Worm (Caenorhabditis elegans): Measurements from ENCODE around the gene ubc-24.

ubc-24 gene

DNA sequence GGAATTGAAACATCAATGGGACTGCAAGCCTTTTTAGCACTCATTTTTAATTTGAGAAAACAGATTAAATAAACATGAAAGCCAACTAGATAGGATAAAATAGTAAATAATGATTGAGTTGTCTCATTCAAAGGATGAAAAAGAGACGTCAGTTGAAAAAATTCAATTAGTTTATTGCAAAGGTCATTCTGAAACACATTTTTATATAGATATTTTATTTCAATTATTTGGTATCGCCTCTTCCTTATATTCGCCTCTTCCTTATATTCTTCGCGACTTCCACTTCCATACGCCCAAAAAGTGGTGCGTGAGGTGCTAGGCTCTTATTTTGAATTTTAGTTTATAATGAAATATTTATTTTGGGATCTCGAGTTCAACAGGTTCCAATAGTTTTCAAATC lies 29.6 kb downstream of the ubc-24 start, which contains the start of gene acp-4:
Gene acp-4, minus strand, starts transcription at position 101 of the 400 bp plus-strand sequence.
- TF ChIP-seq sem-4 (tag; optimal IDR thresholded peaks at IDR 0.05) (no peak), ztf-1 (GFP tag; conservative IDR thresholded peaks at IDR 0.05) (no peak), zag-1 (tag; optimal IDR thresholded peaks at IDR 0.05) (no peak), egl-27 (tag; optimal IDR thresholded peaks at IDR 0.05) (no peak), ztf-11 (tag; optimal IDR thresholded peaks at IDR 0.05) (no peak), unc-39 (tag; optimal IDR thresholded peaks at IDR 0.05) (no peak)

DNA sequence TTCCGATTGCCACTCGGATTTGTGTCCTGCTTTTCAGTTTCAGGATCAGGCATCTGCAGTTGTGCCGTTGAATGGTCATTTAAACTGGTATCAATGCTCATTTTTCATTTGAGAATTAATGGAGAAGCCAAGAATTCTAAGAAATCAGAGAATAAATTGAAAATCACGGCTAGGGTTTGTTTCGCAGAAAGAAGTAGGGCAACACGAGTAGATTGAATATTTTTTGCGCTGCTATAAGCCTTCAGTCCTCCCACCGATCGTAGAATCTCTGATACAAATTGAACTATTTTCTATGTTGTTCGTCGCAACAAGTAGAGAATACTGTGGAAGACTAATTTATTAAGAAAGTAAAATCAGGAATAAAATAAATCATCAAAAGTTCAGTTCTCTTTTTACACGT lies 31.6 kb downstream of the ubc-24 start, which contains the start of gene acp-3:
Gene acp-3, minus strand, starts transcription at position 101 of the 400 bp plus-strand sequence.
- no peak for TF ChIP-seq nhr-23 (tag; optimal IDR thresholded peaks at IDR 0.05)

DNA sequence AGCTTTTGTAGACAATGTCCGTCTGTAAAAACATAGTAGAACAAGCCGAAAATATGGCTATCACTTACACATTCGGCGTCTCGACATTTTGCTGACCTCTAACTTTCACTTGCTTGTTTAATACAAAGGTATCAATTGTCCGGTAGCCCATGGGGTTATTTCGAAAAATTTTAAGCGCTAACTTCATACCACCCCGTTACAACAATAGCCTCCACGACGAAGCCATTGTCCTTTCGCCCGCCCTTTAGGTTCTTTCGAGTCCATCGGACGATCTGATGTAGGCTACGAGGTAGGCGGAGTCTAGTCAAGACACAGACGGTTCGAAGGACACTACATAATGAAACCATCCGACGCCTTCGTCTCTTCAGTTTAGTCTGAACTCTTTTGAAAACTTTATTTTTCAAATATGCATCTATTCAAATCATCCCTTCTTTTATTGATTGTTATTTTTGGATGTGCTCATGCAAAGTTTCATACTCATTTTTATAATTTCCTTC lies 33.4 kb downstream of the ubc-24 start, which contains the start of gene lips-10:
Gene lips-10, plus strand, starts transcription at position 378 of the 497 bp plus-strand sequence.
- TF ChIP-seq ama-1 (optimal IDR thresholded peaks at IDR 0.05) (no peak), nhr-25 (tag; optimal IDR thresholded peaks at IDR 0.05) (peak; percentile 46), ztf-1 (GFP tag; conservative IDR thresholded peaks at IDR 0.05) (no peak), blmp-1 (tag; optimal IDR thresholded peaks at IDR 0.05; ENCODE audit: insufficient read depth) (peak; percentile 82), nhr-23 (tag; optimal IDR thresholded peaks at IDR 0.05) (no peak)

DNA sequence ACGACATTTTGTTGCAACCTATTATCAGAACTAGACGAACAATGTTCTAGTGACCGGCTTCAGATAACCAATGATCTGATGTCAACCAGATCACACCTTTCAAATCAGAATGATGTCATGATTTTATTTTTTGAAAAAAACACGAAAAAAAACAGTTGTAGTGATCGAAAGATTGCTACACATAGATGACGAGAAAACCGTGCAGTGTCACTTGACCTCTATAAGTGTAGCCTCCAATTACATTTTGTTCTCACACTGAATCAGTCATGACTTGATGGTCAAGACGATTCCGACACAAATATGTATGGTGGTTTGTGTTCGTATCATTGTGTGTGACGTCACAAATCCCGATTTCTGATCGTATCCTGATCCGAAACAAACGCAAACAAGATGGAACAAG lies 34.7 kb downstream of the ubc-24 start:
- TF ChIP-seq nhr-11 (tag; optimal IDR thresholded peaks at IDR 0.05) (no peak), aly-2 (tag; optimal IDR thresholded peaks at IDR 0.05) (no peak), elt-1 (tag; optimal IDR thresholded peaks at IDR 0.05) (no peak), crh-2 (tag; optimal IDR thresholded peaks at IDR 0.05) (peak; percentile 7), zag-1 (tag; optimal IDR thresholded peaks at IDR 0.05) (no peak), sma-9 (GFP tag; optimal IDR thresholded peaks at IDR 0.05) (peak; percentile 17), sma-9 (tag; optimal IDR thresholded peaks at IDR 0.05) (no peak), nhr-25 (tag; optimal IDR thresholded peaks at IDR 0.05) (peak; percentile 74), sma-3 (GFP tag; optimal IDR thresholded peaks at IDR 0.05) (no peak), blmp-1 (tag; optimal IDR thresholded peaks at IDR 0.05; ENCODE audit: insufficient read depth) (peak; percentile 47), nhr-6 (tag; optimal IDR thresholded peaks at IDR 0.05) (no peak)

DNA sequence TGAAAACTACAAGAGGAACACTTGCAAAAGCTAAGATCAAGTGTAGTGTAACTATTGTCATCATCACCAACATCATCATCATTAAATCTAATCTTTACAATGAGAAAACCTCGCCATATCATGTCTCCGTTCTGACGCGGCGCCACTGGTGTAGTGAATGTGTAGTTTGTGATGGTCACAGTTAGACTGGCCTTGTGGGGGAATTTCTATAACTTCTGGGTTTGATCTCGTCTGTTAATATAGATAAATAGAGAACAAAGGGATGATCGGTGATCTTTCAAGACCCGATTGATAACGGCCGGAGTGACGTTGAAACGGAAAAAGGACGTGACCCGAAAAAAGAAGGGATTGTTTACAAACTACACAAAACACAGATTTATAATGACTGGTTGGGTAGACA lies 35.4 kb downstream of the ubc-24 start:
- TF ChIP-seq mdl-1 (tag; optimal IDR thresholded peaks at IDR 0.05): peak; percentile 5 to 20
- no peak for TF ChIP-seq sem-4 (tag; optimal IDR thresholded peaks at IDR 0.05)
- peak; percentile 40 for TF ChIP-seq egl-27 (tag; optimal IDR thresholded peaks at IDR 0.05)
- TF ChIP-seq nhr-129 (tag; optimal IDR thresholded peaks at IDR 0.05): no peak
- no peak for TF ChIP-seq nhr-77 (tag; optimal IDR thresholded peaks at IDR 0.05)
- peak; percentile 54 for TF ChIP-seq fos-1 (tag; optimal IDR thresholded peaks at IDR 0.05)
- TF ChIP-seq mbf-1 (tag; optimal IDR thresholded peaks at IDR 0.05): no peak
- TF ChIP-seq lin-13 (GFP tag; optimal IDR thresholded peaks at IDR 0.05): no peak
- peak; percentile 54 for TF ChIP-seq F13H6.1 (tag; optimal IDR thresholded peaks at IDR 0.05)
- TF ChIP-seq lin-11 (tag; optimal IDR thresholded peaks at IDR 0.05): no peak
- peak; percentile 90 for TF ChIP-seq sma-9 (GFP tag; optimal IDR thresholded peaks at IDR 0.05)
- TF ChIP-seq sma-9 (tag; optimal IDR thresholded peaks at IDR 0.05): no peak
- TF ChIP-seq nhr-11 (tag; optimal IDR thresholded peaks at IDR 0.05): no peak
- no peak for TF ChIP-seq gmeb-1 (tag; optimal IDR thresholded peaks at IDR 0.05)
- TF ChIP-seq elt-1 (tag; optimal IDR thresholded peaks at IDR 0.05): no peak
- TF ChIP-seq C34F6.9 (tag; optimal IDR thresholded peaks at IDR 0.05): no peak
- no peak for TF ChIP-seq nhr-10 (tag; optimal IDR thresholded peaks at IDR 0.05)
- peak; percentile 85 for TF ChIP-seq sma-3 (GFP tag; optimal IDR thresholded peaks at IDR 0.05)
- TF ChIP-seq unc-62 (GFP tag; optimal IDR thresholded peaks at IDR 0.05): no peak
- TF ChIP-seq zag-1 (tag; optimal IDR thresholded peaks at IDR 0.05): no peak
- TF ChIP-seq skn-1 (tag; optimal IDR thresholded peaks at IDR 0.05): no peak
- TF ChIP-seq nhr-6 (tag; optimal IDR thresholded peaks at IDR 0.05): no peak
- peak; percentile 66 for TF ChIP-seq nhr-25 (tag; optimal IDR thresholded peaks at IDR 0.05)
- no peak for TF ChIP-seq unc-39 (tag; optimal IDR thresholded peaks at IDR 0.05)
- TF ChIP-seq aly-2 (tag; optimal IDR thresholded peaks at IDR 0.05): no peak
- no peak for TF ChIP-seq nhr-23 (tag; optimal IDR thresholded peaks at IDR 0.05)
- TF ChIP-seq R02D3.7 (tag; optimal IDR thresholded peaks at IDR 0.05): no peak
- TF ChIP-seq lsy-2 (tag; optimal IDR thresholded peaks at IDR 0.05): peak in 1 of 2 experiments; percentile 37
- TF ChIP-seq blmp-1 (tag; optimal IDR thresholded peaks at IDR 0.05; ENCODE audit: insufficient read depth): peak; percentile 50
- peak; percentile 86 for TF ChIP-seq nhr-21 (tag; optimal IDR thresholded peaks at IDR 0.05)
- TF ChIP-seq mab-5 (tag; optimal IDR thresholded peaks at IDR 0.05): no peak
- no peak for TF ChIP-seq ceh-82 (tag; optimal IDR thresholded peaks at IDR 0.05)
- TF ChIP-seq lin-39 (tag; optimal IDR thresholded peaks at IDR 0.05): no peak
- TF ChIP-seq snpc-4 (tag; optimal IDR thresholded peaks at IDR 0.05): no peak
- no peak for TF ChIP-seq ztf-1 (GFP tag; conservative IDR thresholded peaks at IDR 0.05)

Measured in whole organism, L2 larva.